Fruit fly (Drosophila melanogaster) whole organism, embryonic: Measurements from ENCODE around the gene aqz.

Experiments used
- Aef1 ChIP-seq: fragments of 200-800 bp; sonication (Bioruptor generic); IDR thresholded peaks from 3 replicates; pipeline ENCODE4 v1.3.6; 2022; ENCODE audit warnings: missing biosample characterization, missing genetic modification characterization
- Asciz ChIP-seq: fragments of 200-800 bp; sonication (Bioruptor generic); optimal IDR thresholded peaks from 2 replicates; lab custom pipeline; 2017; ENCODE audit warnings: missing biosample characterization, mild to moderate bottlenecking, missing genetic modification characterization, missing genetic modification reagents
- Awh ChIP-seq: fragments of 200-800 bp; sonication (Bioruptor generic); IDR thresholded peaks from 2 replicates; pipeline ENCODE4, ENCODE4 v1.3.6; 2022; ENCODE audit warnings: missing biosample characterization, missing genetic modification characterization
- Bdp1 ChIP-seq: fragments of 200-800 bp; sonication (Bioruptor generic); optimal IDR thresholded peaks from 3 replicates; lab custom pipeline; 2016; ENCODE audit warnings: missing biosample characterization, missing genetic modification characterization
- CG11247 ChIP-seq: fragments of 200-800 bp; sonication (Bioruptor generic); IDR thresholded peaks from 2 replicates; pipeline ENCODE4 v1.3.6; 2022; ENCODE audit warnings: missing biosample characterization, missing genetic modification characterization
- CG12236 ChIP-seq: fragments of 200-800 bp; sonication (Bioruptor generic); optimal IDR thresholded peaks from 2 replicates; lab custom pipeline; 2016; ENCODE audit warnings: missing biosample characterization, missing genetic modification characterization
- CG12659 ChIP-seq: fragments of 200-800 bp; sonication (Bioruptor generic); optimal IDR thresholded peaks from 3 replicates; lab custom pipeline; 2017; ENCODE audit warnings: mild to moderate bottlenecking, missing biosample characterization, missing genetic modification reagents, missing genetic modification characterization
- CG13775 ChIP-seq: fragments of 200-800 bp; sonication (Bioruptor generic); optimal IDR thresholded peaks from 3 replicates; lab custom pipeline; 2017; ENCODE audit warnings: missing biosample characterization, mild to moderate bottlenecking, missing genetic modification characterization
- CG1647 ChIP-seq: fragments of 200-800 bp; sonication (Bioruptor generic); optimal IDR thresholded peaks from 3 replicates; lab custom pipeline; 2016; ENCODE audit warnings: missing biosample characterization, missing genetic modification characterization
- CG30431 ChIP-seq: fragments of 200-800 bp; sonication (Bioruptor generic); optimal IDR thresholded peaks from 2 replicates; lab custom pipeline; 2017; ENCODE audit warnings: missing biosample characterization, missing genetic modification characterization
- CG34224 ChIP-seq: fragments of 200-800 bp; sonication (Bioruptor generic); IDR thresholded peaks from 3 replicates; pipeline ENCODE4 v1.3.6; 2022; ENCODE audit warnings: missing biosample characterization, missing genetic modification characterization; ENCODE audit not compliant: partially characterized antibody
- CG4360 ChIP-seq: fragments of 200-800 bp; sonication (Bioruptor generic); IDR thresholded peaks from 2 replicates; pipeline ENCODE4 v1.3.6; 2022; ENCODE audit warnings: missing biosample characterization, missing genetic modification characterization
- CG4820 ChIP-seq: fragments of 200-800 bp; sonication (Bioruptor generic); optimal IDR thresholded peaks from 3 replicates; lab custom pipeline; 2016; ENCODE audit warnings: missing biosample characterization, missing genetic modification characterization
- CG6175 ChIP-seq: fragments of 200-800 bp; sonication (Bioruptor generic); IDR thresholded peaks from 3 replicates; pipeline ENCODE4 v1.3.6; 2022; ENCODE audit warnings: missing biosample characterization, missing genetic modification characterization
- CG6254 ChIP-seq: fragments of 200-800 bp; sonication (Bioruptor generic); optimal IDR thresholded peaks from 3 replicates; lab custom pipeline; 2017; ENCODE audit warnings: mild to moderate bottlenecking, missing biosample characterization, missing genetic modification reagents, missing genetic modification characterization
- CG6765 ChIP-seq: fragments of 200-800 bp; sonication (Bioruptor generic); optimal IDR thresholded peaks from 3 replicates; lab custom pipeline; 2017; ENCODE audit warnings: missing biosample characterization, mild to moderate bottlenecking, missing genetic modification characterization
- CG6813 ChIP-seq: fragments of 200-800 bp; sonication (Bioruptor generic); optimal IDR thresholded peaks from 2 replicates; lab custom pipeline; 2017; ENCODE audit warnings: missing biosample characterization, missing genetic modification characterization, mild to moderate bottlenecking, moderate library complexity, missing genetic modification reagents
- CG7987 ChIP-seq: fragments of 200-800 bp; sonication (Bioruptor generic); optimal IDR thresholded peaks from 2 replicates; lab custom pipeline; 2018; ENCODE audit warnings: missing biosample characterization, mild to moderate bottlenecking, missing genetic modification characterization, moderate library complexity
- Dll ChIP-seq: fragments of 200-800 bp; sonication (Bioruptor generic); IDR thresholded peaks from 4 replicates; pipeline ENCODE4 v1.3.6; 2022; ENCODE audit warnings: missing biosample characterization, missing genetic modification characterization; ENCODE audit not compliant: partially characterized antibody
- ERR ChIP-seq: fragments of 200-800 bp; sonication (Bioruptor generic); optimal IDR thresholded peaks from 2 replicates; lab custom pipeline; 2016; ENCODE audit warnings: missing biosample characterization, missing genetic modification characterization
- Elba2 ChIP-seq: fragments of 200-800 bp; sonication (Bioruptor generic); optimal IDR thresholded peaks from 3 replicates; lab custom pipeline; 2016; ENCODE audit warnings: missing biosample characterization, missing genetic modification characterization
- HmgZ ChIP-seq: fragments of 200-800 bp; sonication (Bioruptor generic); optimal IDR thresholded peaks from 2 replicates; lab custom pipeline; 2018; ENCODE audit warnings: missing biosample characterization, mild to moderate bottlenecking, missing genetic modification characterization
- Kr ChIP-seq: fragments of 200-800 bp; sonication (Bioruptor generic); optimal IDR thresholded peaks from 2 replicates; lab custom pipeline; 2017; ENCODE audit warnings: missing biosample characterization, mild to moderate bottlenecking, missing genetic modification characterization
- NC2α ChIP-seq: fragments of 200-800 bp; sonication (Bioruptor generic); optimal IDR thresholded peaks from 2 replicates; lab custom pipeline; 2016; ENCODE audit warnings: missing biosample characterization, missing genetic modification characterization
- Optix ChIP-seq: fragments of 200-800 bp; sonication (Bioruptor generic); IDR thresholded peaks from 3 replicates; pipeline ENCODE4 v1.3.6; 2022; ENCODE audit warnings: missing biosample characterization, missing genetic modification characterization
- Sin3A ChIP-seq: fragments of >200 bp; optimal IDR thresholded peaks from 2 replicates; lab custom pipeline; 2018
- Vsx1 ChIP-seq: fragments of 200-800 bp; sonication (Bioruptor generic); optimal IDR thresholded peaks from 2 replicates; lab custom pipeline; 2017; ENCODE audit warnings: missing biosample characterization, mild to moderate bottlenecking, missing genetic modification characterization, missing genetic modification reagents
- bbx ChIP-seq: fragments of 200-800 bp; sonication (Bioruptor generic); IDR thresholded peaks from 2 replicates; pipeline ENCODE4 v1.3.6; 2022; ENCODE audit warnings: missing biosample characterization, missing genetic modification characterization; ENCODE audit not compliant: partially characterized antibody
- bsh ChIP-seq, 2 experiments: fragments of 200-800 bp; sonication (Bioruptor generic); optimal IDR thresholded peaks; 2 replicates each; lab custom pipeline; 2017 to 2018; ENCODE audit warnings: mild to moderate bottlenecking in 2 of 2, missing biosample characterization in 2 of 2, missing genetic modification characterization in 2 of 2, moderate library complexity in 1 of 2
- cad ChIP-seq: fragments of >200 bp; optimal IDR thresholded peaks from 2 replicates; lab custom pipeline; 2017; ENCODE audit warnings: missing biosample characterization, missing genetic modification characterization
- cas ChIP-seq: fragments of 200-800 bp; sonication (Bioruptor generic); IDR thresholded peaks from 2 replicates; pipeline ENCODE4 v1.3.6; 2022; ENCODE audit warnings: missing biosample characterization, missing genetic modification characterization
- en ChIP-seq: fragments of 200-800 bp; sonication (Bioruptor generic); optimal IDR thresholded peaks from 2 replicates; lab custom pipeline; 2016; ENCODE audit warnings: missing biosample characterization, missing genetic modification characterization
- fru ChIP-seq: fragments of >200 bp; optimal IDR thresholded peaks from 2 replicates; lab custom pipeline; 2017
- gcm ChIP-seq: fragments of 200-800 bp; sonication (Bioruptor generic); optimal IDR thresholded peaks from 2 replicates; lab custom pipeline; 2019; ENCODE audit warnings: missing biosample characterization, mild to moderate bottlenecking, missing genetic modification characterization, moderate library complexity
- gem ChIP-seq: fragments of 200-800 bp; sonication (Bioruptor generic); optimal IDR thresholded peaks from 2 replicates; lab custom pipeline; 2019; ENCODE audit warnings: missing biosample characterization, mild to moderate bottlenecking, missing genetic modification characterization, moderate library complexity
- hkb ChIP-seq, 2 experiments: fragments of 200-800 bp in 1 of 2; fragments of >200 bp in 1 of 2; sonication (Bioruptor generic) in 1 of 2; IDR thresholded peaks in 1 of 2; optimal IDR thresholded peaks in 1 of 2; 2 replicates each; pipeline versions ENCODE4 v1.3.6 to Lab custom; 2017 to 2022; ENCODE audit warnings: missing biosample characterization in 1 of 2, missing genetic modification characterization in 1 of 2
- inv ChIP-seq: fragments of 200-800 bp; sonication (Bioruptor generic); IDR thresholded peaks from 2 replicates; pipeline ENCODE4 v1.3.6; 2022; ENCODE audit warnings: missing biosample characterization, missing genetic modification characterization; ENCODE audit not compliant: partially characterized antibody
- jigr1 ChIP-seq: fragments of 200-800 bp; sonication (Bioruptor generic); IDR thresholded peaks from 3 replicates; pipeline ENCODE4 v1.3.6; 2022; ENCODE audit warnings: missing biosample characterization, missing genetic modification characterization
- kah ChIP-seq: fragments of 200-800 bp; sonication (Bioruptor generic); optimal IDR thresholded peaks from 2 replicates; lab custom pipeline; 2018; ENCODE audit warnings: missing biosample characterization, mild to moderate bottlenecking, missing genetic modification characterization
- knrl ChIP-seq: fragments of 200-800 bp; sonication (Bioruptor generic); IDR thresholded peaks from 3 replicates; pipeline ENCODE4 v1.3.6; 2022; ENCODE audit warnings: missing biosample characterization, missing genetic modification characterization; ENCODE audit not compliant: partially characterized antibody
- lab ChIP-seq: fragments of 200-800 bp; sonication (Bioruptor generic); optimal IDR thresholded peaks from 3 replicates; lab custom pipeline; 2017; ENCODE audit warnings: missing biosample characterization, missing genetic modification characterization, mild to moderate bottlenecking, moderate library complexity, missing genetic modification reagents
- lilli ChIP-seq: fragments of 200-800 bp; sonication (Bioruptor generic); optimal IDR thresholded peaks from 3 replicates; lab custom pipeline; 2016; ENCODE audit warnings: missing biosample characterization, missing genetic modification characterization
- oc ChIP-seq: fragments of 200-800 bp; sonication (Bioruptor generic); optimal IDR thresholded peaks from 2 replicates; lab custom pipeline; 2018; ENCODE audit warnings: missing biosample characterization, mild to moderate bottlenecking, missing genetic modification characterization, moderate library complexity
- rib ChIP-seq: fragments of 200-800 bp; sonication (Bioruptor generic); IDR thresholded peaks from 2 replicates; pipeline ENCODE4 v1.3.6; 2022; ENCODE audit warnings: missing biosample characterization, missing genetic modification characterization
- stwl ChIP-seq: fragments of 200-800 bp; sonication (Bioruptor generic); optimal IDR thresholded peaks from 3 replicates; lab custom pipeline; 2018; ENCODE audit warnings: missing biosample characterization, mild to moderate bottlenecking, missing genetic modification characterization, moderate library complexity
- toy ChIP-seq: fragments of 200-800 bp; sonication (Bioruptor generic); IDR thresholded peaks from 2 replicates; pipeline ENCODE4 v1.3.6; 2022; ENCODE audit warnings: missing biosample characterization, missing genetic modification characterization
- trem ChIP-seq: fragments of 200-800 bp; optimal IDR thresholded peaks from 3 replicates; lab custom pipeline; 2019; ENCODE audit warnings: missing biosample characterization, mild to moderate bottlenecking, missing genetic modification characterization, moderate library complexity
- vnd ChIP-seq: fragments of 200-800 bp; sonication (Bioruptor generic); IDR thresholded peaks from 3 replicates; pipeline ENCODE4 v1.3.6; 2022; ENCODE audit warnings: missing biosample characterization, missing genetic modification characterization; ENCODE audit not compliant: partially characterized antibody
- vvl ChIP-seq: fragments of 200-800 bp; sonication (Bioruptor generic); IDR thresholded peaks from 2 replicates; pipeline ENCODE4 v1.3.6; 2022; ENCODE audit warnings: missing biosample characterization, missing genetic modification characterization
- zfh1 ChIP-seq: fragments of 200-800 bp; sonication (Bioruptor generic); IDR thresholded peaks from 3 replicates; pipeline ENCODE4 v1.3.6; 2022; ENCODE audit warnings: missing biosample characterization, missing genetic modification characterization

The aqz gene

dm6 chr3R:8846154-8846648 lies 25.7 kb upstream of the aqz start (continued):
- TF ChIP-seq Aef1 (GFP tag; lab: Robert Waterston, UW) (no peak), kah (GFP tag; lab: Kevin White, UChicago) (peak; percentile 35), CG11247 (no peak), Vsx1 (peak; percentile 82), Sin3A (no peak), Optix (GFP tag; lab: Robert Waterston, UW) (no peak), vvl (GFP tag; lab: Robert Waterston, UW) (peak; percentile 85), bsh (GFP tag; optimal IDR thresholded peaks at IDR 0.05; lab: Kevin White, UChicago) (peak in 1 of 2 experiments; percentile 63), CG4820 (GFP tag; lab: Kevin White, UChicago) (no peak), trem (tag; lab: Kevin White, UChicago) (peak; percentile 47), bbx (GFP tag; lab: Robert Waterston, UW) (peak; percentile 76), en (GFP tag; lab: Kevin White, UChicago) (no peak), CG7987 (GFP tag; lab: Kevin White, UChicago) (peak; percentile 89), Dll (GFP tag; lab: Robert Waterston, UW) (0 out of 4 replicates have a peak, but pooled peaks have one; percentile 26), hkb (optimal IDR thresholded peaks at IDR 0.05; lab: Kevin White, UChicago) (no peak), hkb (GFP tag; IDR thresholded peaks at IDR 0.05; lab: Robert Waterston, UW) (peak; percentile 81), jigr1 (no peak), fru (no peak), vnd (GFP tag; lab: Robert Waterston, UW) (no peak), rib (GFP tag; lab: Robert Waterston, UW) (peak; percentile 50), Elba2 (GFP tag; lab: Kevin White, UChicago) (peak; percentile 13), cad (GFP tag; lab: Kevin White, UChicago) (no peak), lilli (peak; percentile 37), CG13775 (peak; percentile 8), HmgZ (peak; percentile 75), Bdp1 (peak; percentile 41), toy (GFP tag; lab: Robert Waterston, UW) (peak; percentile 28; the same call in 1 of the 2 replicates), CG6175 (GFP tag; lab: Robert Waterston, UW) (no peak), Kr (GFP tag; lab: Kevin White, UChicago) (peak; percentile 42), inv (GFP tag; lab: Robert Waterston, UW) (no peak), CG12236 (GFP tag; lab: Kevin White, UChicago) (peak; percentile 34), CG1647 (peak; percentile 41), ERR (GFP tag; lab: Kevin White, UChicago) (no peak), CG12659 (GFP tag; lab: Kevin White, UChicago) (peak; percentile 53), Asciz (peak; percentile 63), CG30431 (GFP tag; lab: Kevin White, UChicago) (no peak), zfh1 (GFP tag; lab: Robert Waterston, UW) (peak; percentile 55; the same call in 2 of the 3 replicates), CG34224 (GFP tag; lab: Robert Waterston, UW) (peak; percentile 73; the same call in 2 of the 3 replicates), CG4360 (0 out of 2 replicates have a peak, but pooled peaks have one; percentile 43), NC2α (GFP tag; lab: Kevin White, UChicago) (peak; percentile 51), stwl (tag; lab: Kevin White, UChicago) (no peak), gem (no peak), lab (GFP tag; lab: Kevin White, UChicago) (peak; percentile 84), CG6765 (GFP tag; lab: Kevin White, UChicago) (peak; percentile 69), gcm (GFP tag; lab: Kevin White, UChicago) (peak; percentile 94), knrl (no peak; the same call in 2 of the 3 replicates), CG6254 (peak; percentile 38), oc (tag; lab: Kevin White, UChicago) (peak; percentile 77), Awh (GFP tag; lab: Robert Waterston, UW) (peak; percentile 71; the same call in 1 of the 2 replicates), cas (GFP tag; lab: Robert Waterston, UW) (no peak), CG6813 (peak; percentile 68)
